Worm (Caenorhabditis elegans) whole organism, L1 larva: ENCODE results near the gene Y22D7AL.9.

Experiments
- F16B12.6 ChIP-seq: fragments of 150-350 bp; optimal IDR thresholded peaks from 2 replicates; lab custom pipeline; 2014; ENCODE audit warnings: missing biosample characterization, missing genetic modification characterization
- ama-1 ChIP-seq: fragments of 150-350 bp; optimal IDR thresholded peaks from 2 replicates; lab custom pipeline; 2014
- ceh-63 ChIP-seq: fragments of 200-800 bp; sonication (Bioruptor generic); optimal IDR thresholded peaks from 2 replicates; lab custom pipeline; 2018; ENCODE audit warnings: mild to moderate bottlenecking, missing genetic modification characterization, missing compliant biosample characterization
- ceh-8 ChIP-seq: fragments of 200-800 bp; sonication (Bioruptor generic); optimal IDR thresholded peaks from 2 replicates; lab custom pipeline; 2018; ENCODE audit warnings: mild to moderate bottlenecking, missing genetic modification characterization, moderate library complexity, missing compliant biosample characterization
- ces-1 ChIP-seq: fragments of 150-350 bp; optimal IDR thresholded peaks from 2 replicates; lab custom pipeline; 2014; ENCODE audit warnings: missing biosample characterization, missing genetic modification reagents, missing genetic modification characterization
- dsc-1 ChIP-seq: sonication (generic microtip); optimal IDR thresholded peaks from 2 replicates; lab custom pipeline; 2016; ENCODE audit warnings: mild to moderate bottlenecking, missing genetic modification characterization, missing compliant biosample characterization
- efl-3 ChIP-seq: fragments of 200-800 bp; sonication (Bioruptor generic); optimal IDR thresholded peaks from 2 replicates; lab custom pipeline; 2018; ENCODE audit warnings: mild to moderate bottlenecking, missing genetic modification characterization, missing compliant biosample characterization
- elt-3 ChIP-seq, 6 experiments: fragments of 150-350 bp in 1 of 6; sonication (generic microtip); optimal IDR thresholded peaks; 2 replicates each; lab custom pipeline; 2017 to 2018; ENCODE audit warnings: missing biosample characterization in 6 of 6, missing genetic modification characterization in 6 of 6, inconsistent platforms in 1 of 6
- ets-5 ChIP-seq: fragments of 200-800 bp; sonication (Bioruptor generic); IDR thresholded peaks from 2 replicates; pipeline ENCODE4 v1.3.6; 2022; ENCODE audit warnings: missing genetic modification characterization, missing compliant biosample characterization
- fkh-10 ChIP-seq: sonication (generic microtip); optimal IDR thresholded peaks from 2 replicates; lab custom pipeline; 2017; ENCODE audit warnings: missing biosample characterization, missing genetic modification reagents, missing genetic modification characterization
- fkh-4 ChIP-seq: sonication (generic microtip); optimal IDR thresholded peaks from 2 replicates; lab custom pipeline; 2016; ENCODE audit warnings: missing compliant biosample characterization, missing genetic modification characterization, borderline replicate concordance
- fkh-8 ChIP-seq: sonication (generic microtip); optimal IDR thresholded peaks from 2 replicates; lab custom pipeline; 2016; ENCODE audit warnings: mild to moderate bottlenecking, missing genetic modification characterization, missing compliant biosample characterization
- hlh-17 ChIP-seq: fragments of 200-800 bp; sonication (Bioruptor generic); optimal IDR thresholded peaks from 2 replicates; lab custom pipeline; 2018; ENCODE audit warnings: missing genetic modification characterization, mild to moderate bottlenecking, missing compliant biosample characterization, moderate library complexity, borderline replicate concordance
- hlh-4 ChIP-seq: sonication (generic microtip); optimal IDR thresholded peaks from 2 replicates; lab custom pipeline; 2016; ENCODE audit warnings: mild to moderate bottlenecking, missing genetic modification characterization, missing compliant biosample characterization
- irx-1 ChIP-seq: sonication (generic microtip); optimal IDR thresholded peaks from 2 replicates; lab custom pipeline; 2016; ENCODE audit warnings: missing genetic modification characterization, missing compliant biosample characterization
- isw-1 ChIP-seq: fragments of 200-800 bp; sonication (Bioruptor generic); IDR thresholded peaks from 2 replicates; pipeline ENCODE4 v1.3.6; 2022; ENCODE audit warnings: missing genetic modification characterization, missing compliant biosample characterization
- jun-1 ChIP-seq: fragments of 150-350 bp; optimal IDR thresholded peaks from 2 replicates; lab custom pipeline; 2014; ENCODE audit warnings: missing biosample characterization, missing genetic modification reagents, missing genetic modification characterization
- lin-13 ChIP-seq: fragments of 150-350 bp; optimal IDR thresholded peaks from 2 replicates; lab custom pipeline; 2014; ENCODE audit warnings: missing biosample characterization, missing genetic modification reagents, missing genetic modification characterization
- lin-35 ChIP-seq, 2 experiments: fragments of 150-350 bp; optimal IDR thresholded peaks; 2 replicates each; lab custom pipeline; 2014; ENCODE audit warnings: missing biosample characterization in 2 of 2, missing genetic modification characterization in 2 of 2, missing genetic modification reagents in 2 of 2
- lin-39 ChIP-seq: fragments of 150-350 bp; optimal IDR thresholded peaks from 2 replicates; lab custom pipeline; 2014; ENCODE audit warnings: missing biosample characterization, missing genetic modification reagents, missing genetic modification characterization
- mab-9 ChIP-seq: fragments of 200-800 bp; sonication (Bioruptor generic); IDR thresholded peaks from 2 replicates; pipeline ENCODE4 v1.3.6; 2022; ENCODE audit warnings: missing genetic modification reagents, missing genetic modification characterization, missing compliant biosample characterization
- mef-2 ChIP-seq: fragments of 150-350 bp; optimal IDR thresholded peaks from 2 replicates; lab custom pipeline; 2014; ENCODE audit warnings: missing biosample characterization, missing genetic modification characterization
- nhr-11 ChIP-seq: fragments of 150-350 bp; optimal IDR thresholded peaks from 2 replicates; lab custom pipeline; 2014; ENCODE audit warnings: missing biosample characterization, missing genetic modification characterization
- nhr-12 ChIP-seq: sonication (generic microtip); optimal IDR thresholded peaks from 2 replicates; lab custom pipeline; 2017; ENCODE audit warnings: missing biosample characterization, missing genetic modification characterization
- nhr-19 ChIP-seq: fragments of 200-800 bp; sonication (Bioruptor generic); conservative IDR thresholded peaks from 2 replicates; pipeline ENCODE4 v1.3.6; 2022; ENCODE audit warnings: missing genetic modification characterization, missing compliant biosample characterization
- nhr-20 ChIP-seq: sonication (generic microtip); optimal IDR thresholded peaks from 2 replicates; lab custom pipeline; 2016; ENCODE audit warnings: mild to moderate bottlenecking, missing genetic modification characterization, missing compliant biosample characterization
- nhr-28 ChIP-seq: fragments of 150-350 bp; optimal IDR thresholded peaks from 2 replicates; lab custom pipeline; 2014; ENCODE audit warnings: missing biosample characterization, missing genetic modification characterization
- nhr-47 ChIP-seq: sonication (generic microtip); optimal IDR thresholded peaks from 2 replicates; lab custom pipeline; 2016; ENCODE audit warnings: mild to moderate bottlenecking, missing genetic modification characterization, moderate library complexity, missing compliant biosample characterization
- nhr-76 ChIP-seq: sonication (generic microtip); optimal IDR thresholded peaks from 2 replicates; lab custom pipeline; 2017; ENCODE audit warnings: missing biosample characterization, missing genetic modification characterization
- nhr-77 ChIP-seq: fragments of 150-350 bp; optimal IDR thresholded peaks from 2 replicates; lab custom pipeline; 2014; ENCODE audit warnings: missing biosample characterization, missing genetic modification characterization
- nhr-84 ChIP-seq: sonication (generic microtip); optimal IDR thresholded peaks from 2 replicates; lab custom pipeline; 2017; ENCODE audit warnings: missing biosample characterization, missing genetic modification characterization
- nhr-90 ChIP-seq: sonication (generic microtip); optimal IDR thresholded peaks from 2 replicates; lab custom pipeline; 2016; ENCODE audit warnings: mild to moderate bottlenecking, missing genetic modification characterization, missing compliant biosample characterization; ENCODE audit not compliant: poor library complexity
- pag-3 ChIP-seq: sonication (generic microtip); optimal IDR thresholded peaks from 2 replicates; lab custom pipeline; 2017; ENCODE audit warnings: missing genetic modification characterization, mild to moderate bottlenecking, missing compliant biosample characterization, antibody characterized with exemption, borderline replicate concordance; ENCODE audit not compliant: insufficient read depth
- pqm-1 ChIP-seq: sonication (generic microtip); optimal IDR thresholded peaks from 3 replicates; lab custom pipeline; 2017; ENCODE audit warnings: missing biosample characterization, missing genetic modification characterization
- rnt-1 ChIP-seq: sonication (generic microtip); optimal IDR thresholded peaks from 2 replicates; lab custom pipeline; 2016; ENCODE audit warnings: mild to moderate bottlenecking, missing genetic modification characterization, moderate library complexity, missing compliant biosample characterization
- skn-1 ChIP-seq: fragments of 150-350 bp; optimal IDR thresholded peaks from 2 replicates; lab custom pipeline; 2014; ENCODE audit warnings: missing biosample characterization, missing genetic modification characterization
- snpc-4 ChIP-seq: fragments of 150-350 bp; optimal IDR thresholded peaks from 2 replicates; lab custom pipeline; 2014; ENCODE audit warnings: missing biosample characterization, missing genetic modification characterization
- snu-23 ChIP-seq: sonication (generic microtip); optimal IDR thresholded peaks from 2 replicates; lab custom pipeline; 2016; ENCODE audit warnings: missing genetic modification characterization, missing compliant biosample characterization
- sox-4 ChIP-seq: sonication (generic microtip); optimal IDR thresholded peaks from 2 replicates; lab custom pipeline; 2016; ENCODE audit warnings: missing genetic modification characterization, missing compliant biosample characterization
- sptf-1 ChIP-seq: fragments of 150-350 bp; optimal IDR thresholded peaks from 2 replicates; lab custom pipeline; 2014; ENCODE audit warnings: missing biosample characterization, missing genetic modification characterization
- sup-37 ChIP-seq: fragments of 200-800 bp; sonication (Bioruptor generic); optimal IDR thresholded peaks from 2 replicates; lab custom pipeline; 2018; ENCODE audit warnings: mild to moderate bottlenecking, missing genetic modification characterization, missing compliant biosample characterization
- tbx-2 ChIP-seq: sonication (generic microtip); optimal IDR thresholded peaks from 2 replicates; lab custom pipeline; 2016; ENCODE audit warnings: missing genetic modification characterization, missing compliant biosample characterization
- unc-86 ChIP-seq: sonication (generic microtip); optimal IDR thresholded peaks from 2 replicates; lab custom pipeline; 2016; ENCODE audit warnings: missing genetic modification characterization, missing compliant biosample characterization
- unc-98 ChIP-seq: fragments of 200-800 bp; sonication (Bioruptor generic); IDR thresholded peaks from 2 replicates; pipeline ENCODE4 v1.3.6; 2022; ENCODE audit warnings: missing genetic modification characterization, missing compliant biosample characterization
- xbp-1 ChIP-seq: sonication (generic microtip); optimal IDR thresholded peaks from 2 replicates; lab custom pipeline; 2016; ENCODE audit warnings: missing genetic modification characterization, missing compliant biosample characterization
- ztf-4 ChIP-seq: fragments of 150-350 bp; optimal IDR thresholded peaks from 2 replicates; lab custom pipeline; 2014; ENCODE audit warnings: missing biosample characterization, missing genetic modification characterization

Gene Y22D7AL.9

ce11 chrIII:1575651-1576050 is 38.2 kb downstream of the Y22D7AL.9 start:
- TF ChIP-seq nhr-19 (GFP tag; lab: Robert Waterston, UW): no peak
- no peak for TF ChIP-seq hlh-4 (tag; lab: Kevin White, UChicago)
- no peak for TF ChIP-seq nhr-47 (tag; lab: Kevin White, UChicago)
- TF ChIP-seq ceh-8 (GFP tag; lab: Kevin White, UChicago): no peak
- TF ChIP-seq lin-13 (GFP tag; lab: Kevin White, UChicago): no peak
- TF ChIP-seq nhr-84 (tag; lab: Kevin White, UChicago): no peak
- TF ChIP-seq unc-98 (GFP tag; lab: Robert Waterston, UW): no peak
- no peak for TF ChIP-seq nhr-12 (tag; lab: Kevin White, UChicago)
- no peak for TF ChIP-seq nhr-90 (tag; lab: Kevin White, UChicago)
- no peak for TF ChIP-seq ces-1 (GFP tag; lab: Kevin White, UChicago)

ce11 chrIII:1570006-1570405 is 43.8 kb downstream of the Y22D7AL.9 start, which contains the start of gene rep-1:
TSS of gene rep-1 (plus strand) at chrIII:1570306.
- no peak for TF ChIP-seq nhr-11 (tag; lab: Kevin White, UChicago)
- no peak for TF ChIP-seq nhr-12 (tag; lab: Kevin White, UChicago)
- no peak for TF ChIP-seq nhr-76
- no peak for TF ChIP-seq efl-3 (GFP tag; lab: Kevin White, UChicago)
- TF ChIP-seq F16B12.6: no peak
- TF ChIP-seq elt-3 (tag; optimal IDR thresholded peaks at IDR 0.05; lab: Kevin White, UChicago): no peak
- no peak for TF ChIP-seq pqm-1
- no peak for TF ChIP-seq nhr-20
- no peak for TF ChIP-seq sptf-1 (tag; lab: Kevin White, UChicago)
- TF ChIP-seq pag-3 (tag; lab: Kevin White, UChicago): no peak
- TF ChIP-seq snu-23 (GFP tag; lab: Kevin White, UChicago): no peak
- TF ChIP-seq fkh-4: no peak
- TF ChIP-seq lin-39 (tag; lab: Kevin White, UChicago): no peak
- TF ChIP-seq mab-9 (GFP tag; lab: Robert Waterston, UW): no peak
- no peak for TF ChIP-seq nhr-19 (GFP tag; lab: Robert Waterston, UW)
- no peak for TF ChIP-seq sup-37 (GFP tag; lab: Kevin White, UChicago)
- no peak for TF ChIP-seq ztf-4 (tag; lab: Kevin White, UChicago)
- TF ChIP-seq, all 84 proteins: peak for 0

ce11 chrIII:1558441-1559159 is 55.2 kb downstream of the Y22D7AL.9 start, which contains the start of the genes eelo-1 and Y67D2.2:
TSS of gene eelo-1 (minus strand) at chrIII:1558529.
TSS of gene Y67D2.2 (plus strand) at chrIII:1558800.
- TF ChIP-seq sox-4 (tag; lab: Kevin White, UChicago) (peak; percentile 53), isw-1 (GFP tag; lab: Robert Waterston, UW) (peak; percentile 57), pag-3 (tag; lab: Kevin White, UChicago) (no peak), irx-1 (tag; lab: Kevin White, UChicago) (peak; percentile 70), nhr-84 (tag; lab: Kevin White, UChicago) (no peak), lin-35 (GFP tag; optimal IDR thresholded peaks at IDR 0.05; lab: Kevin White, UChicago) (peak; percentile 61 to 69), nhr-77 (tag; lab: Kevin White, UChicago) (no peak), F16B12.6 (peak; percentile 98), snpc-4 (peak; percentile 35), ama-1 (no peak), dsc-1 (tag; lab: Kevin White, UChicago) (peak; percentile 81), unc-86 (tag; lab: Kevin White, UChicago) (peak; percentile 74), lin-39 (tag; lab: Kevin White, UChicago) (peak; percentile 75), nhr-28 (tag; lab: Kevin White, UChicago) (no peak), pqm-1 (no peak), jun-1 (tag; lab: Kevin White, UChicago) (no peak), fkh-8 (tag; lab: Kevin White, UChicago) (no peak), skn-1 (peak; percentile 24), xbp-1 (tag; lab: Kevin White, UChicago) (peak; percentile 81), ets-5 (GFP tag; lab: Robert Waterston, UW) (no peak), nhr-47 (tag; lab: Kevin White, UChicago) (peak; percentile 83), rnt-1 (tag; lab: Kevin White, UChicago) (peak; percentile 76), mef-2 (tag; lab: Kevin White, UChicago) (no peak), fkh-10 (GFP tag; lab: Kevin White, UChicago) (no peak), ceh-63 (GFP tag; lab: Kevin White, UChicago) (no peak), hlh-17 (GFP tag; lab: Kevin White, UChicago) (no peak), ztf-4 (tag; lab: Kevin White, UChicago) (no peak), efl-3 (GFP tag; lab: Kevin White, UChicago) (no peak), nhr-12 (tag; lab: Kevin White, UChicago) (no peak), ces-1 (GFP tag; lab: Kevin White, UChicago) (no peak), tbx-2 (tag; lab: Kevin White, UChicago) (peak; percentile 74), nhr-20 (peak; percentile 69), snu-23 (GFP tag; lab: Kevin White, UChicago) (peak; percentile 80)
